Fruit fly (Drosophila melanogaster) Kc167 (cell line): ENCODE measurements around the gene sowah.

Source experiments
- Sin3A ChIP-seq: fragments of >200 bp; optimal IDR thresholded peaks from 2 replicates; lab custom pipeline; 2018; ENCODE audit warnings: missing external identifiers
- insv ChIP-seq: fragments of >200 bp; optimal IDR thresholded peaks from 3 replicates; lab custom pipeline; 2018; ENCODE audit warnings: missing external identifiers
- psq ChIP-seq: fragments of >200 bp; optimal IDR thresholded peaks from 2 replicates; lab custom pipeline; 2017; ENCODE audit warnings: missing external identifiers
- ttk ChIP-seq: sonication (Bioruptor generic); optimal IDR thresholded peaks from 2 replicates; lab custom pipeline; 2017; ENCODE audit warnings: missing external identifiers

DNA sequence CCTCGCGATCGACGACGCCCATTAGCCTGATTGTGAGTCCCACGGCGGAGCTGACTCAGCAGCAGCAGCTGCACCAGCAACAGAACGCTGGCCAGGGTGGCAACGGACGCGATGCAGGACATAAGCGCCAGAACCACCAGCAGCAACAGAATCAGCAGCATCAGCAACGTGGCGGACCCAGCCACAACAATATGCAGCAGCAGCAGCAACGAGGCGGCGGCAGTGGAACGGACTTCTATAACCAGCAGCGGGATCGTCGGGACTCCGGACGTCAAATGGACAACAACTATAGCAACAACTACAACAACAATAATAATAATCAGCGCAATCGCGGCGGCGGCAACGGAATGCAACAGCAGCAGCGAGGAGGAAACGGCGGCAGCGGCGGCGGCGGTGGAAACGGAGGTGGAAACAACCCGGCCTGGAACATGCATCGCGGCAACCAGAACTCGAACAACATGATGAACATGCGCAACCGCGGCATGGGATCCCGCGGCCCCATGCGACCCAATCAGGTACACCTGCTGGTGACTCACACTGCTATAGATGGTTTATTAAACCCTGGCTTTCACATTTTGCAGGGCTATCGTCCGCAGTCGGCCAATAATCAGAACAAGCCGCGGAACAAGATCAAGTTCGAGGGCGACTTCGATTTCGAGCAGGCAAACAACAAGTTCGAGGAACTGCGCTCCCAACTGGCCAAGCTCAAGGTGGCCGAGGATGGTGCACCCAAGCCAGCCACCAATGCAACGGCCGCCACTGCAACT is 54.7 kb downstream of the sowah start:
- no peak for TF ChIP-seq ttk
- TF ChIP-seq Sin3A (lab: Kevin White, UChicago), result no peak
- TF ChIP-seq insv (lab: Kevin White, UChicago), result no peak
- no peak for TF ChIP-seq psq
